Worm (Caenorhabditis elegans) whole organism, late embryonic: ENCODE measurements around the gene K05F1.1.

ENCODE experiments used
- ahr-1 ChIP-seq: sonication (generic microtip); optimal IDR thresholded peaks from 2 replicates; lab custom pipeline; 2016; ENCODE audit warnings: missing genetic modification characterization, missing compliant biosample characterization
- ceh-19 ChIP-seq: fragments of 200-800 bp; sonication (Bioruptor generic); optimal IDR thresholded peaks from 2 replicates; lab custom pipeline; 2018; ENCODE audit warnings: mild to moderate bottlenecking, missing genetic modification characterization, missing compliant biosample characterization
- ceh-30 ChIP-seq: fragments of 150-350 bp; optimal IDR thresholded peaks from 2 replicates; lab custom pipeline; 2014; ENCODE audit warnings: missing biosample characterization, missing genetic modification characterization
- ceh-34 ChIP-seq: sonication (generic microtip); optimal IDR thresholded peaks from 2 replicates; lab custom pipeline; 2016; ENCODE audit warnings: mild to moderate bottlenecking, missing genetic modification characterization, missing compliant biosample characterization
- ceh-6 ChIP-seq: fragments of 200-800 bp; sonication (Bioruptor generic); optimal IDR thresholded peaks from 2 replicates; lab custom pipeline; 2018; ENCODE audit warnings: mild to moderate bottlenecking, missing genetic modification characterization, missing compliant biosample characterization
- dve-1 ChIP-seq: sonication (generic microtip); optimal IDR thresholded peaks from 2 replicates; lab custom pipeline; 2017; ENCODE audit warnings: antibody characterized with exemption, mild to moderate bottlenecking, missing genetic modification characterization, missing compliant biosample characterization
- fkh-10 ChIP-seq: fragments of 150-350 bp; optimal IDR thresholded peaks from 2 replicates; lab custom pipeline; 2014; ENCODE audit warnings: missing biosample characterization, missing genetic modification reagents, missing genetic modification characterization
- hlh-30 ChIP-seq: sonication (generic microtip); optimal IDR thresholded peaks from 2 replicates; lab custom pipeline; 2017; ENCODE audit warnings: antibody characterized with exemption, missing genetic modification characterization, missing compliant biosample characterization; ENCODE audit not compliant: insufficient read depth
- lin-11 ChIP-seq: fragments of 200-800 bp; sonication (Bioruptor generic); optimal IDR thresholded peaks from 2 replicates; lab custom pipeline; 2018; ENCODE audit warnings: mild to moderate bottlenecking, missing genetic modification characterization, missing compliant biosample characterization
- nfya-1 ChIP-seq: sonication (generic microtip); optimal IDR thresholded peaks from 2 replicates; lab custom pipeline; 2017; ENCODE audit warnings: missing genetic modification characterization, mild to moderate bottlenecking, missing compliant biosample characterization, antibody characterized with exemption, moderate library complexity
- pqm-1 ChIP-seq: sonication (generic microtip); optimal IDR thresholded peaks from 2 replicates; lab custom pipeline; 2016; ENCODE audit warnings: missing genetic modification characterization, missing compliant biosample characterization
- rnt-1 ChIP-seq: sonication (generic microtip); optimal IDR thresholded peaks from 2 replicates; lab custom pipeline; 2016; ENCODE audit warnings: missing genetic modification characterization, missing compliant biosample characterization
- tbx-2 ChIP-seq: sonication (generic microtip); optimal IDR thresholded peaks from 2 replicates; lab custom pipeline; 2016; ENCODE audit warnings: missing genetic modification characterization, missing compliant biosample characterization

DNA sequence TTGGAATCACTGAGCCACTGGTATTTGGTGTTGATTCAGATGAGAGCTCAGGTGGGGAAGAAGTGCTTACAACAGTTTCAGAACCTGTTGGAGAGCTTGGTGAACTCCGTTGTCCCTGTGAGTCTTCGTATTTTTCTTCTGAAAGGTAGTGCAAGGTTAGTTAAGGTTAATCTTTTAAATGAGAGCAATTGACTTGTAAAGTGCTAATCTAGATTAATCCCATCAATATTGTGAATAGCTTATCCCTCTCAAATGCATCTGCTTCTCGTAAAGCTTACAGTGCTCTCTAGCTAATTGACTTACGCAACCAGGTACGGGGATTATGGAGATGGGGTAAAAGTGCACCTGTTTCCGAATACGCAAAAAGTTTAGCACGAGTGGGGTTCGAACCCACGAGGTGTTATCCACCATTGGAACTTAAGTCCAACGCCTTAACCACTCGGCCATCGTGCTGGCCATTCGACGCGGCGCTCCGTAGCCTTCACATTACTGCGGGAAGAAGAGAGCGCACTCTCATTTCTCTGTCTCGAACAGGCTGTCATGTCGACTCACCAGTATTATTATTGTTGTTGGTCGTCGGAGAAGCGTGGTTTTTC, 28.5 kb upstream of the K05F1.1 start:
- TF ChIP-seq ceh-6 (GFP tag; lab: Kevin White, UChicago) (peak; percentile 68), ceh-34 (tag; lab: Kevin White, UChicago) (peak; percentile 31), ceh-30 (tag; lab: Kevin White, UChicago) (no peak), ceh-19 (GFP tag; lab: Kevin White, UChicago) (no peak), ahr-1 (tag; lab: Kevin White, UChicago) (no peak), lin-11 (tag; lab: Kevin White, UChicago) (peak; percentile 12), fkh-10 (no peak), rnt-1 (tag; lab: Kevin White, UChicago) (no peak), nfya-1 (tag; lab: Kevin White, UChicago) (peak; percentile 23), dve-1 (tag; lab: Kevin White, UChicago) (peak; percentile 66), tbx-2 (tag; lab: Kevin White, UChicago) (peak; percentile 48), hlh-30 (tag; lab: Kevin White, UChicago) (peak; percentile 39), pqm-1 (peak; percentile 9)
